Fruit fly (Drosophila melanogaster) whole organism, prepupa: ENCODE data around the gene nes.

ENCODE experiments used
- CG34406 ChIP-seq: fragments of 200-800 bp; sonication (Bioruptor generic); optimal IDR thresholded peaks from 3 replicates; lab custom pipeline; 2016; ENCODE audit warnings: missing biosample characterization, missing genetic modification characterization
- CG3919 ChIP-seq: fragments of 200-800 bp; sonication (Bioruptor generic); optimal IDR thresholded peaks from 3 replicates; lab custom pipeline; 2016; ENCODE audit warnings: missing biosample characterization, missing genetic modification characterization
- CG6808 ChIP-seq: fragments of 200-800 bp; sonication (Bioruptor generic); optimal IDR thresholded peaks from 3 replicates; lab custom pipeline; 2017; ENCODE audit warnings: missing biosample characterization, missing genetic modification characterization, mild to moderate bottlenecking, moderate library complexity, missing genetic modification reagents
- Eip78C ChIP-seq: fragments of 200-800 bp; sonication (Bioruptor generic); peaks from one replicate; lab custom pipeline; 2016; ENCODE audit warnings: missing biosample characterization, missing genetic modification characterization
- Hr38 ChIP-seq: sonication (Bioruptor generic); optimal IDR thresholded peaks from 2 replicates; lab custom pipeline; 2016; ENCODE audit warnings: missing biosample characterization, missing genetic modification characterization
- Lpt ChIP-seq: fragments of 200-800 bp; sonication (Bioruptor generic); optimal IDR thresholded peaks from 3 replicates; lab custom pipeline; 2016; ENCODE audit warnings: missing biosample characterization, missing genetic modification characterization
- OdsH ChIP-seq: fragments of 200-800 bp; sonication (Bioruptor generic); optimal IDR thresholded peaks from 3 replicates; lab custom pipeline; 2016; ENCODE audit warnings: missing biosample characterization, missing genetic modification characterization

dm6 chr3L:19291465-19292413, 31.3 kb upstream of the nes start:
- no peak for TF ChIP-seq Hr38 (GFP tag; lab: Kevin White, UChicago)
- no peak for TF ChIP-seq CG3919 (GFP tag; lab: Kevin White, UChicago)
- TF ChIP-seq CG6808 = no peak
- TF ChIP-seq Lpt (GFP tag; lab: Kevin White, UChicago) = no peak
- TF ChIP-seq OdsH (GFP tag; lab: Kevin White, UChicago) = no peak
- no peak for TF ChIP-seq CG34406 (GFP tag; lab: Kevin White, UChicago)
- peak; percentile 57 for TF ChIP-seq Eip78C (GFP tag; lab: Kevin White, UChicago)
